Fruit fly (Drosophila melanogaster): ENCODE data around the gene Apoltp.

The Apoltp gene

DNA sequence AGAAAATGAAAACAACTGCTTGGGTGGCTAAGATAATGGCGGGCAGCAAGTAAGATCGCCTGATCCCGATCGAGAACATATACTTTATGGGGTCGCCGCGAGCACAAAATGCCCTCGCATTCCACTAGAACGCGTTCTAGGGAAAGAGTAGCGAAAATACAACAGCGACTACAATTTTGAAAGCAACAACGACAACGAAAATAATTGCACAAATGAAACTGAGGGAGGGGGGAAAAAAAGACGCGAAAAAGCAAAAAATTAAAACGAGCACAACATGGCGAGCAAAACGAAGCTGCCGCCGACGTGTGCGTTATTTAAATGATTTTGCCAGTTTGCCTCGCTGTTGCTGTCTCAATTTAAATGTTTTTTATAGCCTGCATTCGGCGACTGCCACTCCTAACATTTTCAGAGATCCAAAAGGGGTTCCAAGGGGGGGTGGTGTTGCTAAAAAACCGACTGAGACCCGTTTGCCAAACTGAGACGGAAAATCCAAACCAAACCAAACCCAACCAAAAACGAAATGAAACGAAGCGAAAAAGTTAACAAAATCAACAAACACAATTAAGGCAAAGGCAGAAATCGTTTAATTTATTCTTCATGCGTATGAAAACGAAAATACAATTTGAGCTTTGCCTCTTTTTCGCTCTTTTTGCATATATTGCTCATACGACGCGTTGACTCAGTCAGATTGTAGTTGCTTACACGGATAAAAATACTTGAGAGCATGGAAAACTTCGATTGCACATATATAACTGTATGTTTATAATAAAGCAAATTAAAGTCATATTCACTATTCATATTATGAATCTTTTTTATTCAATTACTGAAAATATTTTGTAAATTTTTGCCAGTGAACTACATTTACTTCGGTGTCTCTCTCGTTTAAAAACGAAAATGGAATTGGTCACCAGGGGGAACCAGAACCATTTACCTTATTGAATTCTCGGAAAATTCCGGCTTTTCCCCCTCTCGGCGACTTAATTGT, 58.7 kb downstream of the Apoltp start (continued):
- TF ChIP-seq CG31627 (GFP tag; optimal IDR thresholded peaks at IDR 0.05) (peak; percentile 72), achi (GFP tag; optimal IDR thresholded peaks at IDR 0.05) (peak; percentile 72), Eip78C (GFP tag) (peak; percentile 91), CG8319 (GFP tag; optimal IDR thresholded peaks at IDR 0.05) (peak; percentile 53), vri (GFP tag; optimal IDR thresholded peaks at IDR 0.05) (peak; percentile 6), fd85E (GFP tag; optimal IDR thresholded peaks at IDR 0.05) (no peak), CG10631 (GFP tag; optimal IDR thresholded peaks at IDR 0.05) (peak; percentile 74), fd59A (GFP tag; optimal IDR thresholded peaks at IDR 0.05) (peak; percentile 32), CG11294 (GFP tag; IDR thresholded peaks at IDR 0.05) (peak; percentile 86), CG6854 (GFP tag; optimal IDR thresholded peaks at IDR 0.05) (no peak), Gug (GFP tag; IDR thresholded peaks at IDR 0.05) (peak; percentile 79), CG16779 (tag; optimal IDR thresholded peaks at IDR 0.05) (no peak), CG8119 (GFP tag; IDR thresholded peaks at IDR 0.05) (peak; percentile 90), Smox (GFP tag; optimal IDR thresholded peaks at IDR 0.05) (peak; percentile 72), Sox14 (GFP tag; optimal IDR thresholded peaks at IDR 0.05) (peak; percentile 55), Blimp-1 (GFP tag; optimal IDR thresholded peaks at IDR 0.05) (peak; percentile 49), CG3919 (GFP tag; optimal IDR thresholded peaks at IDR 0.05) (peak; percentile 67), lz (GFP tag; optimal IDR thresholded peaks at IDR 0.05) (peak; percentile 67), CG6808 (GFP tag; optimal IDR thresholded peaks at IDR 0.05) (no peak), net (GFP tag; optimal IDR thresholded peaks at IDR 0.05) (peak; percentile 69), cyc (GFP tag; optimal IDR thresholded peaks at IDR 0.05) (peak; percentile 60), CG15336 (GFP tag; IDR thresholded peaks at IDR 0.05) (peak; percentile 91), CG6163 (GFP tag; IDR thresholded peaks at IDR 0.05) (peak; percentile 91), dac (GFP tag; optimal IDR thresholded peaks at IDR 0.05) (peak; percentile 39), pdm3 (GFP tag; optimal IDR thresholded peaks at IDR 0.05) (peak; percentile 77), CG32006 (GFP tag; optimal IDR thresholded peaks at IDR 0.05) (peak; percentile 81), acj6 (GFP tag; optimal IDR thresholded peaks at IDR 0.05) (peak; percentile 72), CG6276 (GFP tag; optimal IDR thresholded peaks at IDR 0.05) (peak; percentile 50), dsx (GFP tag; optimal IDR thresholded peaks at IDR 0.05; ENCODE audit: poor library complexity, severe bottlenecking) (peak; percentile 23), OdsH (GFP tag; optimal IDR thresholded peaks at IDR 0.05) (peak; percentile 79), spab (GFP tag; optimal IDR thresholded peaks at IDR 0.05) (peak; percentile 0), svp (GFP tag) (peak; percentile 60), Hr38 (GFP tag; optimal IDR thresholded peaks at IDR 0.05) (no peak), eg (GFP tag; IDR thresholded peaks at IDR 0.05) (peak; percentile 94)

DNA sequence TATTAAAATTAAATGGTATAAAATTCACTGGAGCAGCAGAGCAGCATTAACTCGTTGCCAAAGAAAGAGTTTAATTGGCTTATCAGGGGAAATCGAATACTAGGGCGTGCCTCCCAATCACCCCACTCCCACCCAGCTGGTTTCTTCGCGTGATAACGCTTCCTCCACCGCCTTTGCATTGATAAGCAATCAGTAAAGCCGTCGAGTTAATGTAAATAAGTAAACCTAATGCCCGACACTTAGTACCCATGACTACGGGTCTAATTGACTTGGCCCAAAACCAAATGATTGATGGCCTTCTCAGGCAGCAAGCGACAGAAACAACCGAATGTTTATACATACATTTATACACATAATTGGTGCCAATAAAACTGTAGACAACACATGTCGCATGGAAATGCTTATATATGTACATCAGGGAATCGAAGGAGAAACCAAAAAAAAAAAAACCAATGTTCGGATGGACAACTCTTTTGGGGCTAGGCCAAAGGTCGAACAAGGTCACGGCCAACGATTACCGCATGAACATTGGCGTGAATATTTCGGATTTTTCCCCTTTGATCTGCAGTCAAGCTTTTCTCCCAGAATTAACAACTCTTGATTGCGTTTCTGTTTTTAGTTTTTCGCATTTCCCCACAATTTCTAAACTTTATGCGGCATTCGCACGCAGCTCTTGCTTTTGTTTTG, 60.1 kb downstream of the Apoltp start:
- TF ChIP-seq Gug (GFP tag; IDR thresholded peaks at IDR 0.05) (no peak), CG7368 (GFP tag; optimal IDR thresholded peaks at IDR 0.05) (no peak), fd59A (GFP tag; optimal IDR thresholded peaks at IDR 0.05) (no peak), fkh (GFP tag; optimal IDR thresholded peaks at IDR 0.05) (peak; percentile 63), salr (GFP tag; optimal IDR thresholded peaks at IDR 0.05) (no peak), CG15336 (GFP tag; IDR thresholded peaks at IDR 0.05) (no peak), svp (GFP tag) (peak; percentile 54), CG6808 (GFP tag; optimal IDR thresholded peaks at IDR 0.05) (no peak), Eip78C (GFP tag) (peak; percentile 17), vri (GFP tag; optimal IDR thresholded peaks at IDR 0.05) (peak; percentile 28), CG10631 (GFP tag; optimal IDR thresholded peaks at IDR 0.05) (no peak)

Data from whole organism, prepupa.